Fruit fly (Drosophila melanogaster) whole organism, embryonic: ENCODE data around the gene CG42553.
A peak's percentile ranks its signal among the peaks of the same experiment; 100 is the strongest.

Experiments
- Awh ChIP-seq: fragments of 200-800 bp; sonication (Bioruptor generic); IDR thresholded peaks from 2 replicates; pipeline ENCODE4, ENCODE4 v1.3.6; 2022; ENCODE audit warnings: missing biosample characterization, missing genetic modification characterization
- B-H1 ChIP-seq: fragments of 200-800 bp; sonication (Bioruptor generic); IDR thresholded peaks from 3 replicates; pipeline ENCODE4 v1.3.6; 2022; ENCODE audit warnings: missing biosample characterization, missing genetic modification characterization
- CG10147 ChIP-seq: fragments of 200-800 bp; sonication (Bioruptor generic); optimal IDR thresholded peaks from 2 replicates; lab custom pipeline; 2019; ENCODE audit warnings: missing biosample characterization, mild to moderate bottlenecking, missing genetic modification characterization, moderate library complexity
- CG11247 ChIP-seq: fragments of 200-800 bp; sonication (Bioruptor generic); IDR thresholded peaks from 2 replicates; pipeline ENCODE4 v1.3.6; 2022; ENCODE audit warnings: missing biosample characterization, missing genetic modification characterization
- CG11723 ChIP-seq: fragments of 200-800 bp; sonication (Bioruptor generic); optimal IDR thresholded peaks from 2 replicates; lab custom pipeline; 2017; ENCODE audit warnings: missing biosample characterization, mild to moderate bottlenecking, missing genetic modification characterization
- CG12155 ChIP-seq: fragments of 200-800 bp; sonication (Bioruptor generic); optimal IDR thresholded peaks from 3 replicates; lab custom pipeline; 2016; ENCODE audit warnings: missing biosample characterization, missing genetic modification characterization
- CG13287 ChIP-seq: fragments of 200-800 bp; sonication (Bioruptor generic); IDR thresholded peaks from 2 replicates; pipeline ENCODE4 v1.3.6; 2022; ENCODE audit warnings: missing biosample characterization, missing genetic modification characterization; ENCODE audit not compliant: partially characterized antibody
- CG13624 ChIP-seq: fragments of 200-800 bp; sonication (Bioruptor generic); optimal IDR thresholded peaks from 2 replicates; lab custom pipeline; 2016; ENCODE audit warnings: missing biosample characterization, missing genetic modification characterization
- CG13894 ChIP-seq: fragments of 200-800 bp; sonication (Bioruptor generic); optimal IDR thresholded peaks from 3 replicates; lab custom pipeline; 2018; ENCODE audit warnings: missing biosample characterization, mild to moderate bottlenecking, missing genetic modification characterization, moderate library complexity
- CG15073 ChIP-seq: fragments of 200-800 bp; sonication (Bioruptor generic); optimal IDR thresholded peaks from 2 replicates; lab custom pipeline; 2016; ENCODE audit warnings: missing biosample characterization, missing genetic modification characterization
- CG1529 ChIP-seq: fragments of 200-800 bp; sonication (Bioruptor generic); optimal IDR thresholded peaks from 3 replicates; lab custom pipeline; 2018; ENCODE audit warnings: missing biosample characterization, missing genetic modification characterization
- CG16779 ChIP-seq: fragments of 200-800 bp; sonication (Bioruptor generic); IDR thresholded peaks from 2 replicates; pipeline ENCODE4 v1.3.6; 2022; ENCODE audit warnings: missing biosample characterization, missing genetic modification characterization
- CG16813 ChIP-seq: fragments of 200-800 bp; sonication (Bioruptor generic); IDR thresholded peaks from 3 replicates; pipeline ENCODE4 v1.3.6; 2022; ENCODE audit warnings: missing biosample characterization, missing genetic modification characterization; ENCODE audit not compliant: partially characterized antibody
- CG1832 ChIP-seq: fragments of 200-800 bp; sonication (Bioruptor generic); optimal IDR thresholded peaks from 2 replicates; lab custom pipeline; 2017; ENCODE audit warnings: missing biosample characterization, mild to moderate bottlenecking, missing genetic modification characterization, inconsistent platforms
- CG34422 ChIP-seq: fragments of 200-800 bp; sonication (Bioruptor generic); IDR thresholded peaks from 3 replicates; pipeline ENCODE4 v1.3.6; 2022; ENCODE audit warnings: missing biosample characterization, missing genetic modification characterization
- CG4617 ChIP-seq: fragments of 200-800 bp; sonication (Bioruptor generic); optimal IDR thresholded peaks from 3 replicates; lab custom pipeline; 2016; ENCODE audit warnings: missing biosample characterization, missing genetic modification characterization, borderline replicate concordance
- CG6689 ChIP-seq: fragments of 200-800 bp; sonication (Bioruptor generic); IDR thresholded peaks from 2 replicates; pipeline ENCODE4 v1.3.6; 2022; ENCODE audit warnings: missing biosample characterization, missing genetic modification characterization
- CTCF ChIP-seq: fragments of 200-800 bp; sonication (Bioruptor generic); optimal IDR thresholded peaks from 2 replicates; lab custom pipeline; 2017; ENCODE audit warnings: missing biosample characterization, mild to moderate bottlenecking, missing genetic modification characterization, moderate library complexity
- D ChIP-seq, 2 experiments: fragments of 200-800 bp in 1 of 2; fragments of >200 bp in 1 of 2; sonication (Bioruptor generic) in 1 of 2; optimal IDR thresholded peaks; 2 replicates in 1 of 2; 3 replicates in 1 of 2; lab custom pipeline; 2017; ENCODE audit warnings: mild to moderate bottlenecking in 1 of 2, missing biosample characterization in 1 of 2, missing genetic modification characterization in 1 of 2, missing genetic modification reagents in 1 of 2
- Deaf1 ChIP-seq: fragments of 200-800 bp; optimal IDR thresholded peaks from 3 replicates; lab custom pipeline; 2019; ENCODE audit warnings: missing biosample characterization, mild to moderate bottlenecking, missing genetic modification characterization, moderate library complexity
- Dp ChIP-seq: fragments of 200-800 bp; sonication (Bioruptor generic); optimal IDR thresholded peaks from 2 replicates; lab custom pipeline; 2018; ENCODE audit warnings: missing biosample characterization, mild to moderate bottlenecking, missing genetic modification characterization, moderate library complexity
- Dref ChIP-seq: fragments of 200-800 bp; sonication (Bioruptor generic); IDR thresholded peaks from 2 replicates; pipeline ENCODE4 v1.3.6; 2022; ENCODE audit warnings: missing biosample characterization, missing genetic modification characterization
- E2f2 ChIP-seq: fragments of 200-800 bp; sonication (Bioruptor generic); IDR thresholded peaks from 2 replicates; pipeline ENCODE4 v1.3.6; 2022; ENCODE audit warnings: missing biosample characterization, missing genetic modification characterization
- Elba2 ChIP-seq: fragments of 200-800 bp; sonication (Bioruptor generic); optimal IDR thresholded peaks from 3 replicates; lab custom pipeline; 2016; ENCODE audit warnings: missing biosample characterization, missing genetic modification characterization
- Gug ChIP-seq: fragments of 200-800 bp; sonication (Bioruptor generic); IDR thresholded peaks from 4 replicates; pipeline ENCODE4 v1.3.6; 2022; ENCODE audit warnings: missing biosample characterization, missing genetic modification characterization
- NC2α ChIP-seq: fragments of 200-800 bp; sonication (Bioruptor generic); optimal IDR thresholded peaks from 2 replicates; lab custom pipeline; 2016; ENCODE audit warnings: missing biosample characterization, missing genetic modification characterization
- NfI ChIP-seq: fragments of 200-800 bp; sonication (Bioruptor generic); optimal IDR thresholded peaks from 3 replicates; lab custom pipeline; 2018; ENCODE audit warnings: missing biosample characterization, mild to moderate bottlenecking, missing genetic modification characterization, moderate library complexity
- Oli ChIP-seq: fragments of 200-800 bp; sonication (Bioruptor generic); optimal IDR thresholded peaks from 2 replicates; lab custom pipeline; 2018; ENCODE audit warnings: missing biosample characterization, mild to moderate bottlenecking, missing genetic modification characterization, moderate library complexity
- Rfx ChIP-seq: fragments of 200-800 bp; sonication (Bioruptor generic); IDR thresholded peaks from 2 replicates; pipeline ENCODE4 v1.3.6; 2022; ENCODE audit warnings: missing biosample characterization, missing genetic modification characterization
- Sry-δ ChIP-seq: fragments of 200-800 bp; sonication (Bioruptor generic); optimal IDR thresholded peaks from 2 replicates; lab custom pipeline; 2016; ENCODE audit warnings: missing biosample characterization, missing genetic modification characterization
- YL-1 ChIP-seq: fragments of 200-800 bp; sonication (Bioruptor generic); optimal IDR thresholded peaks from 3 replicates; lab custom pipeline; 2017; ENCODE audit warnings: missing biosample characterization, mild to moderate bottlenecking, missing genetic modification characterization
- ato ChIP-seq: fragments of 200-800 bp; sonication (Bioruptor generic); IDR thresholded peaks from 2 replicates; pipeline ENCODE4 v1.3.6; 2022; ENCODE audit warnings: missing biosample characterization, missing genetic modification characterization; ENCODE audit not compliant: partially characterized antibody
- dysf ChIP-seq: fragments of 200-800 bp; sonication (Bioruptor generic); IDR thresholded peaks from 3 replicates; pipeline ENCODE4 v1.3.6; 2022; ENCODE audit warnings: missing biosample characterization, missing genetic modification characterization
- fd3F ChIP-seq: fragments of 200-800 bp; sonication (Bioruptor generic); optimal IDR thresholded peaks from 2 replicates; lab custom pipeline; 2018; ENCODE audit warnings: missing biosample characterization, mild to moderate bottlenecking, missing genetic modification characterization, moderate library complexity
- inv ChIP-seq: fragments of 200-800 bp; sonication (Bioruptor generic); IDR thresholded peaks from 2 replicates; pipeline ENCODE4 v1.3.6; 2022; ENCODE audit warnings: missing biosample characterization, missing genetic modification characterization; ENCODE audit not compliant: partially characterized antibody
- ken ChIP-seq: fragments of 200-800 bp; sonication (Bioruptor generic); IDR thresholded peaks from 3 replicates; pipeline ENCODE4 v1.3.6; 2022; ENCODE audit warnings: missing biosample characterization, missing genetic modification characterization
- knrl ChIP-seq: fragments of 200-800 bp; sonication (Bioruptor generic); IDR thresholded peaks from 3 replicates; pipeline ENCODE4 v1.3.6; 2022; ENCODE audit warnings: missing biosample characterization, missing genetic modification characterization; ENCODE audit not compliant: partially characterized antibody
- lab ChIP-seq: fragments of 200-800 bp; sonication (Bioruptor generic); optimal IDR thresholded peaks from 3 replicates; lab custom pipeline; 2017; ENCODE audit warnings: missing biosample characterization, missing genetic modification characterization, mild to moderate bottlenecking, moderate library complexity, missing genetic modification reagents
- mirr ChIP-seq: fragments of 200-800 bp; sonication (Bioruptor generic); optimal IDR thresholded peaks from 3 replicates; lab custom pipeline; 2018; ENCODE audit warnings: missing biosample characterization, mild to moderate bottlenecking, missing genetic modification characterization
- pho ChIP-seq: fragments of 200-800 bp; sonication (Bioruptor generic); optimal IDR thresholded peaks from 2 replicates; lab custom pipeline; 2016; ENCODE audit warnings: missing biosample characterization, missing genetic modification characterization
- phol ChIP-seq: fragments of 200-800 bp; sonication (Bioruptor generic); optimal IDR thresholded peaks from 3 replicates; lab custom pipeline; 2018; ENCODE audit warnings: missing biosample characterization, mild to moderate bottlenecking, missing genetic modification characterization, moderate library complexity
- pzg ChIP-seq: fragments of 200-800 bp; sonication (Bioruptor generic); optimal IDR thresholded peaks from 3 replicates; lab custom pipeline; 2018; ENCODE audit warnings: missing biosample characterization, mild to moderate bottlenecking, missing genetic modification characterization, moderate library complexity
- row ChIP-seq: fragments of 200-800 bp; sonication (Bioruptor generic); IDR thresholded peaks from 3 replicates; pipeline ENCODE4 v1.3.6; 2022; ENCODE audit warnings: missing biosample characterization, missing genetic modification characterization
- sim ChIP-seq: fragments of 200-800 bp; sonication (Bioruptor generic); IDR thresholded peaks from 2 replicates; pipeline ENCODE4 v1.3.6; 2022; ENCODE audit warnings: missing biosample characterization, missing genetic modification characterization
- slou ChIP-seq: fragments of 200-800 bp; sonication (Bioruptor generic); optimal IDR thresholded peaks from 3 replicates; lab custom pipeline; 2016; ENCODE audit warnings: missing biosample characterization, missing genetic modification characterization
- so ChIP-seq: fragments of 200-800 bp; sonication (Bioruptor generic); IDR thresholded peaks from 3 replicates; pipeline ENCODE4 v1.3.6; 2022; ENCODE audit warnings: missing biosample characterization, missing genetic modification characterization
- trem ChIP-seq: fragments of 200-800 bp; optimal IDR thresholded peaks from 3 replicates; lab custom pipeline; 2019; ENCODE audit warnings: missing biosample characterization, mild to moderate bottlenecking, missing genetic modification characterization, moderate library complexity
- vnd ChIP-seq: fragments of 200-800 bp; sonication (Bioruptor generic); IDR thresholded peaks from 3 replicates; pipeline ENCODE4 v1.3.6; 2022; ENCODE audit warnings: missing biosample characterization, missing genetic modification characterization; ENCODE audit not compliant: partially characterized antibody
- wdn ChIP-seq: fragments of 200-800 bp; sonication (Bioruptor generic); IDR thresholded peaks from 2 replicates; pipeline ENCODE4 v1.3.6; 2022; ENCODE audit warnings: missing biosample characterization, missing genetic modification characterization
- z ChIP-seq: fragments of 200-800 bp; sonication (Bioruptor generic); IDR thresholded peaks from 3 replicates; pipeline ENCODE4 v1.3.6; 2022; ENCODE audit warnings: missing biosample characterization, missing genetic modification characterization

CG42553 gene

dm6 chr3L:835455-836034, 1.7 kb downstream of the CG42553 start, which contains the start of gene CG42554 (continued):
- TF ChIP-seq Elba2 (GFP tag; lab: Kevin White, UChicago) (no peak), CG10147 (GFP tag; lab: Kevin White, UChicago) (no peak), CG34422 (GFP tag; lab: Robert Waterston, UW) (no peak), ken (GFP tag; lab: Robert Waterston, UW) (no peak), so (GFP tag; lab: Robert Waterston, UW) (no peak), CG13894 (tag; lab: Kevin White, UChicago) (no peak), sim (GFP tag; lab: Robert Waterston, UW) (no peak), inv (GFP tag; lab: Robert Waterston, UW) (0 out of 2 replicates have a peak, but pooled peaks have one; percentile 15), CG11723 (GFP tag; lab: Kevin White, UChicago) (no peak), Dref (GFP tag; lab: Robert Waterston, UW) (peak; percentile 82), phol (tag; lab: Kevin White, UChicago) (peak; percentile 8), CG6689 (GFP tag; lab: Robert Waterston, UW) (no peak), wdn (GFP tag; lab: Robert Waterston, UW) (no peak), CG4617 (GFP tag; lab: Kevin White, UChicago) (peak; percentile 59), knrl (GFP tag; lab: Robert Waterston, UW) (peak; percentile 41; the same call in 2 of the 3 replicates), YL-1 (GFP tag; lab: Kevin White, UChicago) (peak; percentile 69), Awh (GFP tag; lab: Robert Waterston, UW) (no peak), mirr (GFP tag; lab: Kevin White, UChicago) (no peak), fd3F (no peak), lab (no peak), row (GFP tag; lab: Robert Waterston, UW) (no peak; the same call in 2 of the 3 replicates), CG11247 (GFP tag; lab: Robert Waterston, UW) (no peak), CG16813 (peak; percentile 51; the same call in 2 of the 3 replicates), D (optimal IDR thresholded peaks at IDR 0.05; lab: Kevin White, UChicago) (no peak), D (GFP tag; optimal IDR thresholded peaks at IDR 0.05; lab: Kevin White, UChicago) (no peak), ato (GFP tag; lab: Robert Waterston, UW) (0 out of 2 replicates have a peak, but pooled peaks have one; percentile 22), CG15073 (GFP tag; lab: Kevin White, UChicago) (no peak), Dp (GFP tag; lab: Kevin White, UChicago) (peak; percentile 88), z (GFP tag; lab: Robert Waterston, UW) (no peak), CG13287 (peak; percentile 72), CG12155 (GFP tag; lab: Kevin White, UChicago) (no peak), slou (GFP tag; lab: Kevin White, UChicago) (no peak), dysf (no peak), trem (tag; lab: Kevin White, UChicago) (peak; percentile 63), pzg (GFP tag; lab: Kevin White, UChicago) (peak; percentile 44), Sry-δ (GFP tag; lab: Kevin White, UChicago) (peak; percentile 37), E2f2 (GFP tag; lab: Robert Waterston, UW) (peak; percentile 92), Gug (GFP tag; lab: Robert Waterston, UW) (no peak), CG1529 (GFP tag; lab: Kevin White, UChicago) (no peak), Deaf1 (tag; lab: Kevin White, UChicago) (no peak), NfI (GFP tag; lab: Kevin White, UChicago) (no peak), vnd (no peak), Oli (tag; lab: Kevin White, UChicago) (no peak), Rfx (GFP tag; lab: Robert Waterston, UW) (no peak), CG13624 (peak; percentile 60), CTCF (GFP tag; lab: Kevin White, UChicago) (no peak), CG1832 (GFP tag; lab: Kevin White, UChicago) (no peak), pho (no peak), B-H1 (GFP tag; lab: Robert Waterston, UW) (no peak), CG16779 (GFP tag; lab: Robert Waterston, UW) (no peak), NC2α (GFP tag; lab: Kevin White, UChicago) (no peak)
